Worm (Caenorhabditis elegans): ENCODE results near the gene ZC477.2.

The ZC477.2 gene

ce11 chrIV:7158161-7158560 is 50.2 kb downstream of the ZC477.2 start:
- no peak for TF ChIP-seq unc-120 (tag; optimal IDR thresholded peaks at IDR 0.05; ENCODE audit: poor library complexity, severe bottlenecking)

Measured in whole organism, mixed stage, embryonic.